Worm (Caenorhabditis elegans) whole organism, L1 larva: ENCODE measurements around the gene srd-34.

Experiments used
- C04F5.9 ChIP-seq: sonication (generic microtip); optimal IDR thresholded peaks from 2 replicates; lab custom pipeline; 2016; ENCODE audit warnings: missing genetic modification characterization, missing compliant biosample characterization
- C16A3.4 ChIP-seq: fragments of 150-350 bp; optimal IDR thresholded peaks from 2 replicates; lab custom pipeline; 2014; ENCODE audit warnings: missing biosample characterization, missing genetic modification characterization
- F16B12.6 ChIP-seq: fragments of 150-350 bp; optimal IDR thresholded peaks from 2 replicates; lab custom pipeline; 2014; ENCODE audit warnings: missing biosample characterization, missing genetic modification characterization
- Y116A8C.19 ChIP-seq: sonication (generic microtip); optimal IDR thresholded peaks from 2 replicates; lab custom pipeline; 2016; ENCODE audit warnings: missing compliant biosample characterization, missing genetic modification characterization, borderline replicate concordance
- alr-1 ChIP-seq: fragments of 200-800 bp; sonication (Bioruptor generic); optimal IDR thresholded peaks from 2 replicates; lab custom pipeline; 2018; ENCODE audit warnings: borderline replicate concordance, mild to moderate bottlenecking, missing genetic modification characterization, missing compliant biosample characterization
- ama-1 ChIP-seq: fragments of 150-350 bp; optimal IDR thresholded peaks from 2 replicates; lab custom pipeline; 2014
- blmp-1 ChIP-seq: fragments of 150-350 bp; optimal IDR thresholded peaks from 2 replicates; lab custom pipeline; 2014; ENCODE audit warnings: missing biosample characterization, missing genetic modification characterization
- ceh-63 ChIP-seq: fragments of 200-800 bp; sonication (Bioruptor generic); optimal IDR thresholded peaks from 2 replicates; lab custom pipeline; 2018; ENCODE audit warnings: mild to moderate bottlenecking, missing genetic modification characterization, missing compliant biosample characterization
- ceh-8 ChIP-seq: fragments of 200-800 bp; sonication (Bioruptor generic); optimal IDR thresholded peaks from 2 replicates; lab custom pipeline; 2018; ENCODE audit warnings: mild to moderate bottlenecking, missing genetic modification characterization, moderate library complexity, missing compliant biosample characterization
- ceh-82 ChIP-seq, 3 experiments: fragments of 150-350 bp in 1 of 3; sonication (generic microtip) in 2 of 3; optimal IDR thresholded peaks; 2 replicates each; lab custom pipeline; 2014 to 2017; ENCODE audit warnings: missing biosample characterization in 3 of 3, missing genetic modification characterization in 3 of 3
- ceh-90 ChIP-seq: sonication (generic microtip); optimal IDR thresholded peaks from 2 replicates; lab custom pipeline; 2016; ENCODE audit warnings: missing genetic modification characterization, missing compliant biosample characterization
- ces-1 ChIP-seq: fragments of 150-350 bp; optimal IDR thresholded peaks from 2 replicates; lab custom pipeline; 2014; ENCODE audit warnings: missing biosample characterization, missing genetic modification reagents, missing genetic modification characterization
- dsc-1 ChIP-seq: sonication (generic microtip); optimal IDR thresholded peaks from 2 replicates; lab custom pipeline; 2016; ENCODE audit warnings: mild to moderate bottlenecking, missing genetic modification characterization, missing compliant biosample characterization
- efl-1 ChIP-seq, 4 experiments: fragments of 150-350 bp; optimal IDR thresholded peaks in 3 of 4; peaks in 1 of 4; 1 replicate in 1 of 4; 2 replicates in 3 of 4; lab custom pipeline; 2014; ENCODE audit warnings: missing biosample characterization in 2 of 4, missing genetic modification characterization in 2 of 4, missing genetic modification reagents in 2 of 4
- efl-3 ChIP-seq: fragments of 200-800 bp; sonication (Bioruptor generic); optimal IDR thresholded peaks from 2 replicates; lab custom pipeline; 2018; ENCODE audit warnings: mild to moderate bottlenecking, missing genetic modification characterization, missing compliant biosample characterization
- elt-2 ChIP-seq: sonication (generic microtip); optimal IDR thresholded peaks from 2 replicates; lab custom pipeline; 2016; ENCODE audit warnings: missing genetic modification characterization, mild to moderate bottlenecking, inconsistent platforms, missing compliant biosample characterization, missing genetic modification reagents
- fkh-10 ChIP-seq: sonication (generic microtip); optimal IDR thresholded peaks from 2 replicates; lab custom pipeline; 2017; ENCODE audit warnings: missing biosample characterization, missing genetic modification reagents, missing genetic modification characterization
- fkh-8 ChIP-seq: sonication (generic microtip); optimal IDR thresholded peaks from 2 replicates; lab custom pipeline; 2016; ENCODE audit warnings: mild to moderate bottlenecking, missing genetic modification characterization, missing compliant biosample characterization
- fos-1 ChIP-seq: fragments of 150-350 bp; optimal IDR thresholded peaks from 2 replicates; lab custom pipeline; 2014; ENCODE audit warnings: missing biosample characterization, missing genetic modification characterization
- hlh-17 ChIP-seq: fragments of 200-800 bp; sonication (Bioruptor generic); optimal IDR thresholded peaks from 2 replicates; lab custom pipeline; 2018; ENCODE audit warnings: missing genetic modification characterization, mild to moderate bottlenecking, missing compliant biosample characterization, moderate library complexity, borderline replicate concordance
- hlh-4 ChIP-seq: sonication (generic microtip); optimal IDR thresholded peaks from 2 replicates; lab custom pipeline; 2016; ENCODE audit warnings: mild to moderate bottlenecking, missing genetic modification characterization, missing compliant biosample characterization
- isw-1 ChIP-seq: fragments of 200-800 bp; sonication (Bioruptor generic); IDR thresholded peaks from 2 replicates; pipeline ENCODE4 v1.3.6; 2022; ENCODE audit warnings: missing genetic modification characterization, missing compliant biosample characterization
- jun-1 ChIP-seq: fragments of 150-350 bp; optimal IDR thresholded peaks from 2 replicates; lab custom pipeline; 2014; ENCODE audit warnings: missing biosample characterization, missing genetic modification reagents, missing genetic modification characterization
- lin-35 ChIP-seq, 2 experiments: fragments of 150-350 bp; optimal IDR thresholded peaks; 2 replicates each; lab custom pipeline; 2014; ENCODE audit warnings: missing biosample characterization in 2 of 2, missing genetic modification characterization in 2 of 2, missing genetic modification reagents in 2 of 2
- lin-39 ChIP-seq: fragments of 150-350 bp; optimal IDR thresholded peaks from 2 replicates; lab custom pipeline; 2014; ENCODE audit warnings: missing biosample characterization, missing genetic modification reagents, missing genetic modification characterization
- lsy-2 ChIP-seq, 2 experiments: fragments of 150-350 bp; optimal IDR thresholded peaks; 2 replicates each; lab custom pipeline; 2014; ENCODE audit warnings: missing biosample characterization in 2 of 2, missing genetic modification characterization in 2 of 2
- mab-9 ChIP-seq: fragments of 200-800 bp; sonication (Bioruptor generic); IDR thresholded peaks from 2 replicates; pipeline ENCODE4 v1.3.6; 2022; ENCODE audit warnings: missing genetic modification reagents, missing genetic modification characterization, missing compliant biosample characterization
- mdl-1 ChIP-seq, 2 experiments: fragments of 150-350 bp; optimal IDR thresholded peaks; 2 replicates each; lab custom pipeline; 2014 to 2017; ENCODE audit warnings: missing biosample characterization in 2 of 2, missing genetic modification characterization in 2 of 2, inconsistent platforms in 1 of 2
- mep-1 ChIP-seq: fragments of 150-350 bp; optimal IDR thresholded peaks from 2 replicates; lab custom pipeline; 2014; ENCODE audit warnings: missing biosample characterization, missing genetic modification characterization
- nhr-11 ChIP-seq: fragments of 150-350 bp; optimal IDR thresholded peaks from 2 replicates; lab custom pipeline; 2014; ENCODE audit warnings: missing biosample characterization, missing genetic modification characterization
- nhr-12 ChIP-seq: sonication (generic microtip); optimal IDR thresholded peaks from 2 replicates; lab custom pipeline; 2017; ENCODE audit warnings: missing biosample characterization, missing genetic modification characterization
- nhr-20 ChIP-seq: sonication (generic microtip); optimal IDR thresholded peaks from 2 replicates; lab custom pipeline; 2016; ENCODE audit warnings: mild to moderate bottlenecking, missing genetic modification characterization, missing compliant biosample characterization
- nhr-237 ChIP-seq: fragments of 150-350 bp; optimal IDR thresholded peaks from 2 replicates; lab custom pipeline; 2014; ENCODE audit warnings: missing biosample characterization, missing genetic modification characterization
- nhr-28 ChIP-seq: fragments of 150-350 bp; optimal IDR thresholded peaks from 2 replicates; lab custom pipeline; 2014; ENCODE audit warnings: missing biosample characterization, missing genetic modification characterization
- nhr-85 ChIP-seq: sonication (generic microtip); peaks from one replicate; lab custom pipeline; 2016; ENCODE audit warnings: missing genetic modification characterization, inconsistent platforms, missing compliant biosample characterization
- nhr-90 ChIP-seq: sonication (generic microtip); optimal IDR thresholded peaks from 2 replicates; lab custom pipeline; 2016; ENCODE audit warnings: mild to moderate bottlenecking, missing genetic modification characterization, missing compliant biosample characterization; ENCODE audit not compliant: poor library complexity
- pax-3 ChIP-seq: fragments of 200-800 bp; sonication (Bioruptor generic); optimal IDR thresholded peaks from 2 replicates; lab custom pipeline; 2018; ENCODE audit warnings: mild to moderate bottlenecking, missing genetic modification characterization, moderate library complexity, missing compliant biosample characterization
- snpc-4 ChIP-seq: fragments of 150-350 bp; optimal IDR thresholded peaks from 2 replicates; lab custom pipeline; 2014; ENCODE audit warnings: missing biosample characterization, missing genetic modification characterization
- snu-23 ChIP-seq: sonication (generic microtip); optimal IDR thresholded peaks from 2 replicates; lab custom pipeline; 2016; ENCODE audit warnings: missing genetic modification characterization, missing compliant biosample characterization
- sptf-1 ChIP-seq: fragments of 150-350 bp; optimal IDR thresholded peaks from 2 replicates; lab custom pipeline; 2014; ENCODE audit warnings: missing biosample characterization, missing genetic modification characterization
- sup-37 ChIP-seq: fragments of 200-800 bp; sonication (Bioruptor generic); optimal IDR thresholded peaks from 2 replicates; lab custom pipeline; 2018; ENCODE audit warnings: mild to moderate bottlenecking, missing genetic modification characterization, missing compliant biosample characterization
- tbx-2 ChIP-seq: sonication (generic microtip); optimal IDR thresholded peaks from 2 replicates; lab custom pipeline; 2016; ENCODE audit warnings: missing genetic modification characterization, missing compliant biosample characterization
- tlp-1 ChIP-seq: fragments of 150-350 bp; optimal IDR thresholded peaks from 2 replicates; lab custom pipeline; 2014; ENCODE audit warnings: missing biosample characterization, missing genetic modification characterization
- unc-30 ChIP-seq: sonication (generic microtip); optimal IDR thresholded peaks from 2 replicates; lab custom pipeline; 2017; ENCODE audit warnings: missing biosample characterization, missing genetic modification characterization
- ztf-4 ChIP-seq: fragments of 150-350 bp; optimal IDR thresholded peaks from 2 replicates; lab custom pipeline; 2014; ENCODE audit warnings: missing biosample characterization, missing genetic modification characterization

srd-34 gene

ce11 chrV:10548981-10549380, at the start of gene srd-34:
Gene srd-34, minus strand, starts transcription at chrV:10549081.
- TF ChIP-seq mab-9 (GFP tag; lab: Robert Waterston, UW) (no peak), ceh-90 (tag; lab: Kevin White, UChicago) (no peak), nhr-90 (tag; lab: Kevin White, UChicago) (no peak), ceh-82 (tag; optimal IDR thresholded peaks at IDR 0.05; lab: Kevin White, UChicago) (no peak), elt-2 (tag; lab: Kevin White, UChicago) (no peak), nhr-237 (tag; lab: Kevin White, UChicago) (no peak), ceh-63 (GFP tag; lab: Kevin White, UChicago) (no peak), fkh-10 (GFP tag; lab: Kevin White, UChicago) (no peak), mdl-1 (tag; optimal IDR thresholded peaks at IDR 0.05; lab: Kevin White, UChicago) (no peak), blmp-1 (tag; lab: Kevin White, UChicago) (no peak)

DNA sequence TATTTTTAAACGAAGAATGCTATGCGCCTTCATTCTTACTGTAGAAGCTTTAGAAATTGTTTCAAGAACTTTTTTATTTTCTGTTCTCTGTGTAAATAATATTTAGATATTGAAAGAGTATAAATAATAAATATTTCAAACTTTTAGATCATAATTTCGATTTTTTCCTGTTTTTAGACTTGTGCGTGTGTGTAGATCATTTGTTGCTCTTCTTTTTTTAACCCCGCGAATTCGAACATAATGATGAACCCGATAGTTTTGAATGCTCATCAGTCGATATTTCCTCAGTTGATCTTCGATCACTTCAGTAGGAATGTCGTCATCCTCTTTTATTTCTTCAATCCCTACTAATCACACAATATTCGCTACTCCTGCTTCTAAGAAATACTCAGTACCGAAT, 48.4 kb upstream of the srd-34 start, which contains the start of gene T21C9.13:
Gene T21C9.13 (plus strand): TSS at position 33 of the 400 bp plus-strand sequence.
- no peak for TF ChIP-seq sptf-1
- no peak for TF ChIP-seq alr-1
- TF ChIP-seq tlp-1: no peak
- TF ChIP-seq C16A3.4 (tag; lab: Kevin White, UChicago): no peak
- no peak for TF ChIP-seq snpc-4 (tag; lab: Kevin White, UChicago)
- no peak for TF ChIP-seq hlh-4
- TF ChIP-seq nhr-85 (tag; lab: Kevin White, UChicago): no peak
- TF ChIP-seq F16B12.6 (tag; lab: Kevin White, UChicago): no peak
- TF ChIP-seq C04F5.9 (tag; lab: Kevin White, UChicago): no peak
- no peak for TF ChIP-seq hlh-17 (GFP tag; lab: Kevin White, UChicago)
- TF ChIP-seq nhr-12 (tag; lab: Kevin White, UChicago): no peak
- TF ChIP-seq tbx-2 (tag; lab: Kevin White, UChicago): no peak
- no peak for TF ChIP-seq ceh-90 (tag; lab: Kevin White, UChicago)
- no peak for TF ChIP-seq ceh-8

DNA sequence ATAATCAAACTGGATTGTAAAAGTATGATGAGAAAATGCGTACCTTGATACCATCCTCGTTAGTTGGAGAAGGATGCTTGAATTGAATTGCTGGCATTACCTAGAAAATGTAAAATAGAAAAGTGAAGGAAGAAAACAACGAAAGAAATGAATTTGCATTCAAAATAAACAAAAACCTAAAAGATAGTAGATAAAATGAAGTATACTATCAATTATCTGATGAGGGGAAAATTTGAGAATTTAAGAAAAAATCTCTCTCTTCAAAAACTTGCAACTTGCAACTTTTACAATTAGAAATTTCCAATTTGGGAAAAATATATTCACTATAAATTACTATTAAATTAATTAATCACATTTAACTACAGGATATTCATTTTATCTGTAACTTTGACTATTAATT, 45.9 kb upstream of the srd-34 start, which contains the start of gene T21C9.11:
Gene T21C9.11 (minus strand): TSS at position 101 of the 400 bp plus-strand sequence.
- TF ChIP-seq Y116A8C.19 (tag; lab: Kevin White, UChicago) (no peak), fos-1 (tag; lab: Kevin White, UChicago) (no peak), ztf-4 (tag; lab: Kevin White, UChicago) (no peak), unc-30 (tag; lab: Kevin White, UChicago) (no peak), dsc-1 (tag; lab: Kevin White, UChicago) (no peak), ama-1 (lab: Kevin White, UChicago) (no peak), lin-35 (GFP tag; optimal IDR thresholded peaks at IDR 0.05; lab: Kevin White, UChicago) (no peak)

- TF ChIP-seq nhr-11: no peak
- TF ChIP-seq pax-3 (tag; lab: Kevin White, UChicago): no peak
- no peak for TF ChIP-seq sup-37 (GFP tag; lab: Kevin White, UChicago)
- TF ChIP-seq fkh-8: no peak
- TF ChIP-seq hlh-17 (GFP tag; lab: Kevin White, UChicago): no peak
- TF ChIP-seq snu-23: no peak
- no peak for TF ChIP-seq nhr-20 (tag; lab: Kevin White, UChicago)
- TF ChIP-seq ceh-90 (tag; lab: Kevin White, UChicago): no peak
- no peak for TF ChIP-seq isw-1 (GFP tag; lab: Robert Waterston, UW)
- no peak for TF ChIP-seq mdl-1 (tag; optimal IDR thresholded peaks at IDR 0.05; lab: Kevin White, UChicago)
- TF ChIP-seq ceh-8: no peak
- TF ChIP-seq mep-1: no peak
- TF ChIP-seq efl-3 (GFP tag; lab: Kevin White, UChicago): no peak
- no peak for TF ChIP-seq ces-1 (GFP tag; lab: Kevin White, UChicago)
- no peak for TF ChIP-seq jun-1
- TF ChIP-seq lsy-2 (tag; optimal IDR thresholded peaks at IDR 0.05; lab: Kevin White, UChicago): no peak
- no peak for TF ChIP-seq nhr-28 (tag; lab: Kevin White, UChicago)
- TF ChIP-seq efl-1 (optimal IDR thresholded peaks at IDR 0.05; lab: Kevin White, UChicago): no peak
- TF ChIP-seq efl-1 (GFP tag; optimal IDR thresholded peaks at IDR 0.05 in 1 of 2; lab: Kevin White, UChicago): no peak
- no peak for TF ChIP-seq lin-39
Observed at ce11 chrV:10592479-10592878, 43.6 kb upstream of the srd-34 start, which contains the start of gene T21C9.9. Gene T21C9.9, minus strand, starts transcription at chrV:10592579.
